Fruit fly (Drosophila melanogaster) whole organism, wandering third instar larva: Measurements from ENCODE around the gene CG13893.

ENCODE experiments used
- Abd-B ChIP-seq: fragments of >200 bp; optimal IDR thresholded peaks from 2 replicates; lab custom pipeline; 2017; ENCODE audit warnings: missing biosample characterization, missing genetic modification characterization
- CG32264 ChIP-seq: fragments of 200-800 bp; sonication (Bioruptor generic); optimal IDR thresholded peaks from 2 replicates; lab custom pipeline; 2016; ENCODE audit warnings: missing biosample characterization, missing genetic modification characterization
- CG9705 ChIP-seq: fragments of 200-800 bp; sonication (Bioruptor generic); optimal IDR thresholded peaks from 2 replicates; lab custom pipeline; 2018; ENCODE audit warnings: missing biosample characterization, mild to moderate bottlenecking, missing genetic modification characterization
- CrebA ChIP-seq: fragments of 200-800 bp; sonication (Bioruptor generic); optimal IDR thresholded peaks from 2 replicates; lab custom pipeline; 2016; ENCODE audit warnings: missing biosample characterization, mild to moderate bottlenecking, missing genetic modification characterization, borderline replicate concordance
- Dfd ChIP-seq: fragments of >200 bp; optimal IDR thresholded peaks from 2 replicates; lab custom pipeline; 2017; ENCODE audit warnings: missing biosample characterization, missing genetic modification characterization
- GATAd ChIP-seq: sonication (Bioruptor generic); optimal IDR thresholded peaks from 2 replicates; lab custom pipeline; 2016; ENCODE audit warnings: missing biosample characterization, missing genetic modification characterization
- Hnf4 ChIP-seq: fragments of 200-800 bp; sonication (Bioruptor generic); optimal IDR thresholded peaks from 2 replicates; lab custom pipeline; 2016; ENCODE audit warnings: missing biosample characterization, mild to moderate bottlenecking, missing genetic modification characterization
- Hr78 ChIP-seq: fragments of >200 bp; optimal IDR thresholded peaks from 2 replicates; lab custom pipeline; 2017; ENCODE audit warnings: missing biosample characterization, missing genetic modification characterization
- Hr83 ChIP-seq: fragments of 200-300 bp; sonication (Bioruptor generic); optimal IDR thresholded peaks from 2 replicates; lab custom pipeline; 2016; ENCODE audit warnings: missing biosample characterization, mild to moderate bottlenecking, missing genetic modification characterization, moderate library complexity; ENCODE audit not compliant: poor library complexity, severe bottlenecking
- Mio ChIP-seq: sonication (Bioruptor generic); optimal IDR thresholded peaks from 2 replicates; lab custom pipeline; 2016; ENCODE audit warnings: missing biosample characterization, missing genetic modification characterization
- Myc ChIP-seq: fragments of >200 bp; optimal IDR thresholded peaks from 2 replicates; lab custom pipeline; 2017
- N ChIP-seq: fragments of >200 bp; optimal IDR thresholded peaks from 2 replicates; lab custom pipeline; 2018; ENCODE audit warnings: missing biosample characterization, missing external identifiers, missing genetic modification characterization
- OdsH ChIP-seq: fragments of 200-800 bp; sonication (Bioruptor generic); optimal IDR thresholded peaks from 2 replicates; lab custom pipeline; 2016; ENCODE audit warnings: missing biosample characterization, mild to moderate bottlenecking, missing genetic modification characterization
- Vsx2 ChIP-seq: fragments of 200-300, 225-300 bp; sonication (Bioruptor generic); optimal IDR thresholded peaks from 2 replicates; lab custom pipeline; 2018; ENCODE audit warnings: missing biosample characterization, missing genetic modification characterization; ENCODE audit not compliant: partially characterized antibody
- br ChIP-seq: fragments of 200-800 bp; sonication (Bioruptor generic); optimal IDR thresholded peaks from 2 replicates; lab custom pipeline; 2016; ENCODE audit warnings: missing biosample characterization, missing genetic modification characterization
- dl ChIP-seq, 2 experiments: fragments of 175-275, 200-275 bp in 1 of 2; fragments of 200-275 bp in 1 of 2; sonication (Bioruptor generic); optimal IDR thresholded peaks; lab custom pipeline; 2018; ENCODE audit warnings: mild to moderate bottlenecking in 2 of 2, missing biosample characterization in 2 of 2, missing genetic modification characterization in 2 of 2, moderate library complexity in 2 of 2; ENCODE audit not compliant: partially characterized antibody in 2 of 2, insufficient read depth in 1 of 2
- dmrt93B ChIP-seq: fragments of 200-800 bp; sonication (Bioruptor generic); optimal IDR thresholded peaks from 2 replicates; lab custom pipeline; 2018; ENCODE audit warnings: missing biosample characterization, mild to moderate bottlenecking, missing genetic modification characterization
- dsf ChIP-seq: sonication (Bioruptor generic); optimal IDR thresholded peaks from 2 replicates; lab custom pipeline; 2016; ENCODE audit warnings: missing biosample characterization, missing genetic modification characterization, borderline replicate concordance
- ey ChIP-seq: fragments of 200-800 bp; sonication (Bioruptor generic); optimal IDR thresholded peaks from 2 replicates; lab custom pipeline; 2016; ENCODE audit warnings: missing biosample characterization, missing genetic modification characterization
- foxo ChIP-seq, 2 experiments: fragments of 200-800 bp; sonication (Bioruptor generic); optimal IDR thresholded peaks; 2 replicates in 1 of 2; 3 replicates in 1 of 2; lab custom pipeline; 2016 to 2017; ENCODE audit warnings: missing biosample characterization in 2 of 2, missing genetic modification characterization in 2 of 2
- fru ChIP-seq: fragments of 200-800 bp; sonication (Bioruptor generic); optimal IDR thresholded peaks from 3 replicates; lab custom pipeline; 2016; ENCODE audit warnings: missing biosample characterization, mild to moderate bottlenecking, missing genetic modification characterization
- h ChIP-seq: fragments of 200-800 bp; sonication (Bioruptor generic); optimal IDR thresholded peaks from 3 replicates; lab custom pipeline; 2016; ENCODE audit warnings: missing biosample characterization, mild to moderate bottlenecking, missing genetic modification characterization
- jim ChIP-seq: fragments of 175-275, 200-325 bp; sonication (Bioruptor generic); optimal IDR thresholded peaks from 2 replicates; lab custom pipeline; 2016; ENCODE audit warnings: missing biosample characterization, mild to moderate bottlenecking, missing genetic modification characterization
- lola ChIP-seq: fragments of >200 bp; optimal IDR thresholded peaks from 2 replicates; lab custom pipeline; 2017; ENCODE audit warnings: missing biosample characterization, missing genetic modification characterization
- pan ChIP-seq: fragments of >200 bp; optimal IDR thresholded peaks from 2 replicates; lab custom pipeline; 2017
- rgr ChIP-seq: fragments of 200-800 bp; sonication (Bioruptor generic); optimal IDR thresholded peaks from 3 replicates; lab custom pipeline; 2016; ENCODE audit warnings: missing biosample characterization, mild to moderate bottlenecking, missing genetic modification characterization
- sage ChIP-seq: fragments of 200-800 bp; sonication (Bioruptor generic); optimal IDR thresholded peaks from 2 replicates; lab custom pipeline; 2016; ENCODE audit warnings: missing biosample characterization, mild to moderate bottlenecking, missing genetic modification characterization
- sv ChIP-seq: fragments of 200-800 bp; sonication (Bioruptor generic); optimal IDR thresholded peaks from 3 replicates; lab custom pipeline; 2016; ENCODE audit warnings: missing biosample characterization, missing genetic modification characterization
- tai ChIP-seq: sonication (Bioruptor generic); optimal IDR thresholded peaks from 2 replicates; lab custom pipeline; 2016; ENCODE audit warnings: missing biosample characterization, missing genetic modification characterization
- usp ChIP-seq: fragments of >200 bp; optimal IDR thresholded peaks from 2 replicates; lab custom pipeline; 2017; ENCODE audit warnings: missing biosample characterization, missing genetic modification characterization
- woc ChIP-seq: sonication (Bioruptor generic); optimal IDR thresholded peaks from 2 replicates; lab custom pipeline; 2016; ENCODE audit warnings: missing biosample characterization, mild to moderate bottlenecking, missing genetic modification characterization

CG13893 gene

dm6 chr3L:615425-616046 lies 11.7 kb upstream of the CG13893 start:
- TF ChIP-seq Abd-B (no peak), CrebA (no peak), usp (GFP tag; lab: Kevin White, UChicago) (no peak), Dfd (GFP tag; lab: Kevin White, UChicago) (no peak), Hnf4 (GFP tag; lab: Kevin White, UChicago) (no peak), sv (GFP tag; lab: Kevin White, UChicago) (peak; percentile 82), Vsx2 (GFP tag; lab: Kevin White, UChicago) (no peak), woc (GFP tag; lab: Kevin White, UChicago) (no peak), foxo (GFP tag; optimal IDR thresholded peaks at IDR 0.05; lab: Kevin White, UChicago) (peak in 1 of 2 experiments; percentile 30), Hr78 (GFP tag; lab: Kevin White, UChicago) (no peak), sage (GFP tag; lab: Kevin White, UChicago) (no peak), dl (GFP tag; optimal IDR thresholded peaks at IDR 0.05; lab: Kevin White, UChicago; ENCODE audit: insufficient read depth in 1 of 2, partially characterized antibody in 2 of 2) (no peak), CG9705 (GFP tag; lab: Kevin White, UChicago) (no peak), lola (GFP tag; lab: Kevin White, UChicago) (no peak), CG32264 (GFP tag; lab: Kevin White, UChicago) (no peak), dmrt93B (GFP tag; lab: Kevin White, UChicago) (no peak), Myc (lab: Kevin White, UChicago) (no peak), Hr83 (GFP tag; lab: Kevin White, UChicago) (no peak), pan (no peak), h (GFP tag; lab: Kevin White, UChicago) (no peak), jim (GFP tag; lab: Kevin White, UChicago) (no peak), br (GFP tag; lab: Kevin White, UChicago) (peak; percentile 0), GATAd (no peak), tai (GFP tag; lab: Kevin White, UChicago) (no peak), OdsH (GFP tag; lab: Kevin White, UChicago) (peak; percentile 1), ey (GFP tag; lab: Kevin White, UChicago) (peak; percentile 7), fru (peak; percentile 51), dsf (GFP tag; lab: Kevin White, UChicago) (no peak), N (GFP tag; lab: Kevin White, UChicago) (no peak), Mio (GFP tag; lab: Kevin White, UChicago) (no peak)

- no peak for TF ChIP-seq Vsx2 (GFP tag; lab: Kevin White, UChicago)
- peak; percentile 35 for TF ChIP-seq Dfd (GFP tag; lab: Kevin White, UChicago)
These were observed 11.1 kb upstream of the CG13893 start for dm6 chr3L:614751-615424.

- TF ChIP-seq sv (GFP tag; lab: Kevin White, UChicago) (peak; percentile 10), foxo (GFP tag; optimal IDR thresholded peaks at IDR 0.05; lab: Kevin White, UChicago) (peak in 1 of 2 experiments; percentile 19), rgr (GFP tag; lab: Kevin White, UChicago) (peak; percentile 9), h (GFP tag; lab: Kevin White, UChicago) (peak; percentile 15), N (GFP tag; lab: Kevin White, UChicago) (no peak), fru (peak; percentile 21)
These were observed 9.9 kb upstream of the CG13893 start for dm6 chr3L:613578-614300.
